Fruit fly (Drosophila melanogaster) whole organism, embryonic: ENCODE results near the gene MED27.

Experiments
- Blimp-1 ChIP-seq: fragments of 200-800 bp; sonication (Bioruptor generic); optimal IDR thresholded peaks from 3 replicates; lab custom pipeline; 2018; ENCODE audit warnings: missing biosample characterization, missing genetic modification characterization, mild to moderate bottlenecking, moderate library complexity, missing genetic modification reagents
- BtbVII ChIP-seq: fragments of 200-800 bp; sonication (Bioruptor generic); optimal IDR thresholded peaks from 3 replicates; lab custom pipeline; 2017; ENCODE audit warnings: missing biosample characterization, mild to moderate bottlenecking, missing genetic modification characterization
- C15 ChIP-seq: fragments of 200-800 bp; sonication (Bioruptor generic); IDR thresholded peaks from 3 replicates; pipeline ENCODE4 v1.3.6; 2022; ENCODE audit warnings: missing biosample characterization, missing genetic modification characterization
- CG10366 ChIP-seq: fragments of 200-800 bp; sonication (Bioruptor generic); IDR thresholded peaks from 2 replicates; pipeline ENCODE4 v1.3.6; 2022; ENCODE audit warnings: missing biosample characterization, missing genetic modification characterization
- CG11085 ChIP-seq: fragments of 200-800 bp; sonication (Bioruptor generic); IDR thresholded peaks from 2 replicates; pipeline ENCODE4 v1.3.6; 2022; ENCODE audit warnings: missing biosample characterization, missing genetic modification characterization
- CG11093 ChIP-seq: fragments of 200-800 bp; sonication (Bioruptor generic); IDR thresholded peaks from 3 replicates; pipeline ENCODE4 v1.3.6; 2022; ENCODE audit warnings: missing biosample characterization, missing genetic modification characterization
- CG12071 ChIP-seq: fragments of 200-800 bp; sonication (Bioruptor generic); optimal IDR thresholded peaks from 3 replicates; lab custom pipeline; 2018; ENCODE audit warnings: missing biosample characterization, mild to moderate bottlenecking, missing genetic modification characterization
- CG12769 ChIP-seq: fragments of 200-800 bp; sonication (Bioruptor generic); optimal IDR thresholded peaks from 2 replicates; lab custom pipeline; 2019; ENCODE audit warnings: missing biosample characterization, mild to moderate bottlenecking, missing genetic modification characterization, moderate library complexity
- CG13296 ChIP-seq: fragments of 200-800 bp; sonication (Bioruptor generic); optimal IDR thresholded peaks from 3 replicates; lab custom pipeline; 2018; ENCODE audit warnings: missing biosample characterization, mild to moderate bottlenecking, missing genetic modification characterization
- CG13624 ChIP-seq: fragments of 200-800 bp; sonication (Bioruptor generic); optimal IDR thresholded peaks from 2 replicates; lab custom pipeline; 2016; ENCODE audit warnings: missing biosample characterization, missing genetic modification characterization
- CG14860 ChIP-seq: fragments of 200-800 bp; sonication (Bioruptor generic); IDR thresholded peaks from 3 replicates; pipeline ENCODE4 v1.3.6; 2022; ENCODE audit warnings: missing biosample characterization, missing genetic modification characterization; ENCODE audit not compliant: partially characterized antibody
- CG15514 ChIP-seq: fragments of 200-800 bp; sonication (Bioruptor generic); optimal IDR thresholded peaks from 3 replicates; lab custom pipeline; 2017; ENCODE audit warnings: missing biosample characterization, missing genetic modification characterization, mild to moderate bottlenecking, moderate library complexity, missing genetic modification reagents
- CG2116 ChIP-seq: fragments of 200-800 bp; sonication (Bioruptor generic); optimal IDR thresholded peaks from 3 replicates; lab custom pipeline; 2018; ENCODE audit warnings: missing biosample characterization, mild to moderate bottlenecking, missing genetic modification characterization
- CG2202 ChIP-seq: fragments of 200-800 bp; sonication (Bioruptor generic); optimal IDR thresholded peaks from 2 replicates; lab custom pipeline; 2018; ENCODE audit warnings: missing biosample characterization, mild to moderate bottlenecking, missing genetic modification characterization
- CG34376 ChIP-seq: fragments of 200-800 bp; sonication (Bioruptor generic); optimal IDR thresholded peaks from 2 replicates; lab custom pipeline; 2018; ENCODE audit warnings: missing biosample characterization, mild to moderate bottlenecking, missing genetic modification characterization
- CG3838 ChIP-seq: fragments of 200-800 bp; sonication (Bioruptor generic); optimal IDR thresholded peaks from 3 replicates; lab custom pipeline; 2016; ENCODE audit warnings: missing biosample characterization, missing genetic modification characterization
- CG4360 ChIP-seq: fragments of 200-800 bp; sonication (Bioruptor generic); IDR thresholded peaks from 2 replicates; pipeline ENCODE4 v1.3.6; 2022; ENCODE audit warnings: missing biosample characterization, missing genetic modification characterization
- CG8089 ChIP-seq: fragments of 200-800 bp; sonication (Bioruptor generic); optimal IDR thresholded peaks from 3 replicates; lab custom pipeline; 2016; ENCODE audit warnings: missing biosample characterization, missing genetic modification characterization
- CG8281 ChIP-seq: fragments of 200-800 bp; sonication (Bioruptor generic); optimal IDR thresholded peaks from 2 replicates; lab custom pipeline; 2018; ENCODE audit warnings: missing biosample characterization, mild to moderate bottlenecking, missing genetic modification characterization, moderate library complexity
- CG9727 ChIP-seq: fragments of 200-800 bp; sonication (Bioruptor generic); optimal IDR thresholded peaks from 3 replicates; lab custom pipeline; 2017; ENCODE audit warnings: missing biosample characterization, mild to moderate bottlenecking, missing genetic modification characterization
- CTCF ChIP-seq: fragments of 200-800 bp; sonication (Bioruptor generic); optimal IDR thresholded peaks from 2 replicates; lab custom pipeline; 2017; ENCODE audit warnings: missing biosample characterization, mild to moderate bottlenecking, missing genetic modification characterization, moderate library complexity
- Deaf1 ChIP-seq: fragments of 200-800 bp; optimal IDR thresholded peaks from 3 replicates; lab custom pipeline; 2019; ENCODE audit warnings: missing biosample characterization, mild to moderate bottlenecking, missing genetic modification characterization, moderate library complexity
- Doc3 ChIP-seq: fragments of 200-800 bp; sonication (Bioruptor generic); IDR thresholded peaks from 3 replicates; pipeline ENCODE4 v1.3.6; 2022; ENCODE audit warnings: missing biosample characterization, missing genetic modification characterization; ENCODE audit not compliant: partially characterized antibody
- Fer1 ChIP-seq: fragments of 200-800 bp; sonication (Bioruptor generic); optimal IDR thresholded peaks from 2 replicates; lab custom pipeline; 2017; ENCODE audit warnings: missing biosample characterization, mild to moderate bottlenecking, missing genetic modification characterization
- Hmr ChIP-seq: fragments of 200-800 bp; sonication (Bioruptor generic); optimal IDR thresholded peaks from 3 replicates; lab custom pipeline; 2017; ENCODE audit warnings: mild to moderate bottlenecking, missing biosample characterization, missing genetic modification reagents, missing genetic modification characterization
- Hr3 ChIP-seq: fragments of 200-800 bp; sonication (Bioruptor generic); optimal IDR thresholded peaks from 3 replicates; lab custom pipeline; 2016; ENCODE audit warnings: missing biosample characterization, missing genetic modification characterization
- Hr39 ChIP-seq: fragments of >200 bp; optimal IDR thresholded peaks from 2 replicates; lab custom pipeline; 2017
- Lhr ChIP-seq: fragments of 200-800 bp; sonication (Bioruptor generic); optimal IDR thresholded peaks from 3 replicates; lab custom pipeline; 2017; ENCODE audit warnings: mild to moderate bottlenecking, missing biosample characterization, missing genetic modification reagents, missing genetic modification characterization
- Mad ChIP-seq: fragments of 200-800 bp; sonication (Bioruptor generic); optimal IDR thresholded peaks from 2 replicates; lab custom pipeline; 2016; ENCODE audit warnings: missing biosample characterization, missing genetic modification characterization
- Meics ChIP-seq: fragments of 200-800 bp; sonication (Bioruptor generic); optimal IDR thresholded peaks from 2 replicates; lab custom pipeline; 2017; ENCODE audit warnings: missing biosample characterization, mild to moderate bottlenecking, missing genetic modification characterization
- Mes4 ChIP-seq: fragments of 200-800 bp; sonication (Bioruptor generic); optimal IDR thresholded peaks from 2 replicates; lab custom pipeline; 2016; ENCODE audit warnings: missing biosample characterization, missing genetic modification characterization
- Rfx ChIP-seq: fragments of 200-800 bp; sonication (Bioruptor generic); IDR thresholded peaks from 2 replicates; pipeline ENCODE4 v1.3.6; 2022; ENCODE audit warnings: missing biosample characterization, missing genetic modification characterization
- Sox100B ChIP-seq: fragments of 200-800 bp; sonication (Bioruptor generic); optimal IDR thresholded peaks from 3 replicates; lab custom pipeline; 2018; ENCODE audit warnings: missing biosample characterization, mild to moderate bottlenecking, missing genetic modification characterization
- Trl ChIP-seq, 3 experiments: fragments of >200 bp in 2 of 3; fragments of 200-800 bp in 1 of 3; sonication (Bioruptor generic) in 1 of 3; optimal IDR thresholded peaks; 2 replicates in 1 of 3; 3 replicates in 2 of 3; lab custom pipeline; 2016 to 2017; ENCODE audit warnings: missing biosample characterization in 1 of 3, missing genetic modification characterization in 1 of 3
- Xrp1 ChIP-seq: fragments of 200-800 bp; sonication (Bioruptor generic); IDR thresholded peaks from 2 replicates; pipeline ENCODE4 v1.3.6; 2022; ENCODE audit warnings: missing biosample characterization, missing genetic modification characterization
- abd-A ChIP-seq: fragments of 200-800 bp; sonication (Bioruptor generic); optimal IDR thresholded peaks from 3 replicates; lab custom pipeline; 2019; ENCODE audit warnings: missing biosample characterization, mild to moderate bottlenecking, missing genetic modification characterization, moderate library complexity
- ara ChIP-seq: fragments of 200-800 bp; sonication (Bioruptor generic); IDR thresholded peaks from 2 replicates; pipeline ENCODE4 v1.3.6; 2022; ENCODE audit warnings: missing biosample characterization, missing genetic modification characterization
- cas ChIP-seq: fragments of 200-800 bp; sonication (Bioruptor generic); IDR thresholded peaks from 2 replicates; pipeline ENCODE4 v1.3.6; 2022; ENCODE audit warnings: missing biosample characterization, missing genetic modification characterization
- caup ChIP-seq: fragments of 200-800 bp; sonication (Bioruptor generic); optimal IDR thresholded peaks from 3 replicates; lab custom pipeline; 2017; ENCODE audit warnings: missing biosample characterization, mild to moderate bottlenecking, missing genetic modification characterization, moderate library complexity; ENCODE audit not compliant: severe bottlenecking
- chinmo ChIP-seq: fragments of 200-800 bp; sonication (Bioruptor generic); IDR thresholded peaks from 4 replicates; pipeline ENCODE4 v1.3.6; 2022; ENCODE audit warnings: missing biosample characterization, missing genetic modification characterization; ENCODE audit not compliant: partially characterized antibody
- dysf ChIP-seq: fragments of 200-800 bp; sonication (Bioruptor generic); IDR thresholded peaks from 3 replicates; pipeline ENCODE4 v1.3.6; 2022; ENCODE audit warnings: missing biosample characterization, missing genetic modification characterization
- ewg ChIP-seq: fragments of 200-800 bp; sonication (Bioruptor generic); optimal IDR thresholded peaks from 3 replicates; lab custom pipeline; 2017; ENCODE audit warnings: mild to moderate bottlenecking, missing biosample characterization, missing genetic modification reagents, missing genetic modification characterization
- knrl ChIP-seq: fragments of 200-800 bp; sonication (Bioruptor generic); IDR thresholded peaks from 3 replicates; pipeline ENCODE4 v1.3.6; 2022; ENCODE audit warnings: missing biosample characterization, missing genetic modification characterization; ENCODE audit not compliant: partially characterized antibody
- lab ChIP-seq: fragments of 200-800 bp; sonication (Bioruptor generic); optimal IDR thresholded peaks from 3 replicates; lab custom pipeline; 2017; ENCODE audit warnings: missing biosample characterization, missing genetic modification characterization, mild to moderate bottlenecking, moderate library complexity, missing genetic modification reagents
- lov ChIP-seq, 2 experiments: fragments of 200-800 bp in 1 of 2; fragments of >200 bp in 1 of 2; sonication (Bioruptor generic) in 1 of 2; IDR thresholded peaks in 1 of 2; optimal IDR thresholded peaks in 1 of 2; 2 replicates in 1 of 2; 3 replicates in 1 of 2; pipeline versions ENCODE4 v1.3.6 to Lab custom; 2017 to 2022; ENCODE audit warnings: missing biosample characterization in 1 of 2, missing genetic modification characterization in 1 of 2
- pfk ChIP-seq: fragments of 200-800 bp; sonication (Bioruptor generic); optimal IDR thresholded peaks from 2 replicates; lab custom pipeline; 2018; ENCODE audit warnings: missing biosample characterization, mild to moderate bottlenecking, missing genetic modification characterization, moderate library complexity
- vnd ChIP-seq: fragments of 200-800 bp; sonication (Bioruptor generic); IDR thresholded peaks from 3 replicates; pipeline ENCODE4 v1.3.6; 2022; ENCODE audit warnings: missing biosample characterization, missing genetic modification characterization; ENCODE audit not compliant: partially characterized antibody
- vvl ChIP-seq: fragments of 200-800 bp; sonication (Bioruptor generic); IDR thresholded peaks from 2 replicates; pipeline ENCODE4 v1.3.6; 2022; ENCODE audit warnings: missing biosample characterization, missing genetic modification characterization
- wek ChIP-seq: fragments of 200-800 bp; sonication (Bioruptor generic); optimal IDR thresholded peaks from 3 replicates; lab custom pipeline; 2018; ENCODE audit warnings: missing biosample characterization, mild to moderate bottlenecking, missing genetic modification characterization, moderate library complexity
- yki ChIP-seq: fragments of >200 bp; optimal IDR thresholded peaks from 3 replicates; lab custom pipeline; 2018

Gene MED27

dm6 chr3R:5696384-5696783, 41.4 kb downstream of the MED27 start (continued):
- peak; percentile 61 for TF ChIP-seq abd-A (tag; lab: Kevin White, UChicago)
- TF ChIP-seq chinmo = 0 out of 4 replicates have a peak, but pooled peaks have one; percentile 19
- no peak for TF ChIP-seq CG2202 (tag; lab: Kevin White, UChicago)
- TF ChIP-seq Fer1 (GFP tag; lab: Kevin White, UChicago) = peak; percentile 75
- peak; percentile 24 for TF ChIP-seq CG15514
- TF ChIP-seq lov (optimal IDR thresholded peaks at IDR 0.05; lab: Kevin White, UChicago) = no peak
- 0 out of 3 replicates have a peak, but pooled peaks have one; percentile 41 for TF ChIP-seq lov (GFP tag; IDR thresholded peaks at IDR 0.05; lab: Robert Waterston, UW)
- TF ChIP-seq CG11093 = no peak
- TF ChIP-seq CG12071 = peak; percentile 12
- TF ChIP-seq Hmr (GFP tag; lab: Kevin White, UChicago) = peak; percentile 35
- no peak for TF ChIP-seq CG8089 (GFP tag; lab: Kevin White, UChicago)
- TF ChIP-seq CG34376 (GFP tag; lab: Kevin White, UChicago) = peak; percentile 57
- TF ChIP-seq pfk (GFP tag; lab: Kevin White, UChicago) = peak; percentile 22
- TF ChIP-seq vvl (GFP tag; lab: Robert Waterston, UW) = no peak
- TF ChIP-seq knrl = no peak
- peak; percentile 3 for TF ChIP-seq Sox100B (GFP tag; lab: Kevin White, UChicago)
- no peak for TF ChIP-seq CG9727 (GFP tag; lab: Kevin White, UChicago)
- TF ChIP-seq CG4360 (GFP tag; lab: Robert Waterston, UW) = 0 out of 2 replicates have a peak, but pooled peaks have one; percentile 20
- TF ChIP-seq Meics (GFP tag; lab: Kevin White, UChicago) = peak; percentile 6
- TF ChIP-seq CG13296 (GFP tag; lab: Kevin White, UChicago) = peak; percentile 60
- TF ChIP-seq Deaf1 (tag; lab: Kevin White, UChicago) = peak; percentile 25
- TF ChIP-seq ewg = no peak
- no peak for TF ChIP-seq Lhr (GFP tag; lab: Kevin White, UChicago)
- TF ChIP-seq cas = no peak
- peak; percentile 1 for TF ChIP-seq BtbVII (GFP tag; lab: Kevin White, UChicago)
- TF ChIP-seq lab = peak; percentile 71
- 0 out of 2 replicates have a peak, but pooled peaks have one; percentile 43 for TF ChIP-seq ara (GFP tag; lab: Robert Waterston, UW)
- TF ChIP-seq Rfx (GFP tag; lab: Robert Waterston, UW) = peak; percentile 41; the same call in 1 of the 2 replicates
- no peak for TF ChIP-seq Hr3 (GFP tag; lab: Kevin White, UChicago)
- peak; percentile 37 for TF ChIP-seq caup (GFP tag; lab: Kevin White, UChicago)

DNA sequence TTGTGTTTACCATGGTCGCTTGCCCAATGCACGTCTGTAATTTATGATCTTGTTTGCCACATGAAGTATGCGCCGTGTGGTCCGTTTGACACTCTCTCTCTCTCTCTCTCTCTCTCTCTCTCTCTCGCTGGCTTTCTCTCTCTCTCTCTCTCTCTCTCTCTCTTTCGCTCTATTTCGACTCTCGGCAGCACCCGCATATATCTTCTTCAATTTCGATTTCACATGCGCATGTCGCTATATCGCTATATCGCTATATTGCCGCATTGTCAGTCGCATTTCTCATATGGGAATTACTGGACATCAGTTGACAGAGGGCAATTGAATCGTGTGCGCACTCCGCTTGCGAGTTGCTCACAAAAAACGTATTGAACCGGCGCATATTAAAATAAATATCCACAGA, 46.2 kb downstream of the MED27 start:
- TF ChIP-seq CG10366 (GFP tag; lab: Robert Waterston, UW) = no peak
- peak; percentile 14 for TF ChIP-seq CG12769 (tag; lab: Kevin White, UChicago)
- TF ChIP-seq dysf (GFP tag; lab: Robert Waterston, UW) = no peak
- peak; percentile 31 for TF ChIP-seq yki
- no peak for TF ChIP-seq Mes4
- peak; percentile 82 to 94 for TF ChIP-seq Trl (optimal IDR thresholded peaks at IDR 0.05; lab: Kevin White, UChicago)
- no peak for TF ChIP-seq Trl (GFP tag; optimal IDR thresholded peaks at IDR 0.05; lab: Kevin White, UChicago)
- no peak for TF ChIP-seq CG2116
- TF ChIP-seq CG3838 (GFP tag; lab: Kevin White, UChicago) = no peak
- peak; percentile 1 for TF ChIP-seq CG13624 (GFP tag; lab: Kevin White, UChicago)
- TF ChIP-seq Xrp1 = 0 out of 2 replicates have a peak, but pooled peaks have one; percentile 9
- TF ChIP-seq CG14860 (GFP tag; lab: Robert Waterston, UW) = peak; percentile 26; the same call in 1 of the 3 replicates
- peak; percentile 13 for TF ChIP-seq CTCF
- TF ChIP-seq CG8281 (tag; lab: Kevin White, UChicago) = peak; percentile 14
- peak; percentile 28; the same call in 1 of the 3 replicates for TF ChIP-seq Doc3
- no peak for TF ChIP-seq Mad (GFP tag; lab: Kevin White, UChicago)
- peak; percentile 49; the same call in 1 of the 2 replicates for TF ChIP-seq vvl (GFP tag; lab: Robert Waterston, UW)
- TF ChIP-seq vnd (GFP tag; lab: Robert Waterston, UW) = no peak
- TF ChIP-seq CG11085 (GFP tag; lab: Robert Waterston, UW) = no peak
- peak; percentile 16 for TF ChIP-seq wek (GFP tag; lab: Kevin White, UChicago)
- peak; percentile 11 for TF ChIP-seq Hr39 (lab: Kevin White, UChicago)
- no peak for TF ChIP-seq C15 (GFP tag; lab: Robert Waterston, UW)
- TF ChIP-seq Blimp-1 (GFP tag; lab: Kevin White, UChicago) = peak; percentile 7
